Worm (Caenorhabditis elegans) whole organism, midembryonic: Measurements from ENCODE around the gene pgam-5.

ENCODE experiments used
- T22C8.4 ChIP-seq: fragments of 200-800 bp; sonication (Bioruptor generic); IDR thresholded peaks from 2 replicates; pipeline ENCODE4 v1.3.6; 2022; ENCODE audit warnings: missing genetic modification characterization, missing compliant biosample characterization
- cog-1 ChIP-seq: sonication (generic microtip); optimal IDR thresholded peaks from 2 replicates; lab custom pipeline; 2016; ENCODE audit warnings: missing genetic modification characterization, missing compliant biosample characterization
- flt-1 ChIP-seq: fragments of 200-800 bp; sonication (Bioruptor generic); IDR thresholded peaks from 2 replicates; pipeline ENCODE4 v1.3.6; 2022; ENCODE audit warnings: missing genetic modification characterization, missing compliant biosample characterization
- klf-2 ChIP-seq: fragments of 200-800 bp; sonication (Bioruptor generic); conservative IDR thresholded peaks from 2 replicates; pipeline ENCODE4 v1.3.6; 2022; ENCODE audit warnings: missing genetic modification reagents, missing genetic modification characterization, missing compliant biosample characterization
- med-1 ChIP-seq: sonication (generic microtip); optimal IDR thresholded peaks from 2 replicates; lab custom pipeline; 2017; ENCODE audit warnings: missing genetic modification characterization, mild to moderate bottlenecking, missing compliant biosample characterization, antibody characterized with exemption, missing genetic modification reagents; ENCODE audit not compliant: insufficient read depth
- ref-1 ChIP-seq: fragments of 200-800 bp; sonication (Bioruptor generic); conservative IDR thresholded peaks from 2 replicates; pipeline ENCODE4 v1.3.6; 2022; ENCODE audit warnings: missing genetic modification reagents, missing genetic modification characterization, missing compliant biosample characterization
- tab-1 ChIP-seq: fragments of 200-800 bp; sonication (Bioruptor generic); IDR thresholded peaks from 2 replicates; pipeline ENCODE4 v1.3.6; 2022; ENCODE audit warnings: missing genetic modification characterization, missing compliant biosample characterization
- ztf-23 ChIP-seq: fragments of 200-800 bp; sonication (Bioruptor generic); IDR thresholded peaks from 2 replicates; pipeline ENCODE4 v1.3.6; 2022; ENCODE audit warnings: missing genetic modification reagents, missing genetic modification characterization, missing compliant biosample characterization
- ztf-29 ChIP-seq: fragments of 200-800 bp; sonication (Bioruptor generic); IDR thresholded peaks from 2 replicates; pipeline ENCODE4 v1.3.6; 2022; ENCODE audit warnings: missing genetic modification reagents, missing genetic modification characterization, missing compliant biosample characterization

pgam-5 gene

DNA sequence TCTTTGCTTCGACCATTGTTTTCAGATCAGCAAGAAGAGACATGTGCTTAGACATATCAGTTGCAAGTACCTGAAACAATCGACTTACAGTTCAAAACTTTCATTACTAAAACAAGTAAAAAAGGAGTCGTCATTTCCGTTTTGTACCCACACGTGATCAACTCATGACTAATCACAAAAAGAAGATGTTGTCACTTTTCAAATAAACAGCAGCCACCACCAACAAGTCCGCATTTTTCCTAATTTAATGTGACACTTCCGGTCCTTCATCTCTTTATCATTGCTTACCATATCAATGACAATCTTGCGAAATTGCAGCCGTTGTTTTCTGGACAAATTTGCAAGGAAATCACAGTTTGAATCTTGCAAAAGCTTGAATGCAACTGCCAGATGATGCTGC is 30.1 kb upstream of the pgam-5 start:
- no peak for TF ChIP-seq flt-1
- no peak for TF ChIP-seq cog-1 (tag; lab: Kevin White, UChicago)
- TF ChIP-seq tab-1, result no peak
- TF ChIP-seq med-1, result no peak
- TF ChIP-seq klf-2 (GFP tag; lab: Robert Waterston, UW), result no peak
- no peak for TF ChIP-seq ztf-23 (GFP tag; lab: Robert Waterston, UW)
- TF ChIP-seq ztf-29 (GFP tag; lab: Robert Waterston, UW), result no peak
- no peak for TF ChIP-seq ref-1 (GFP tag; lab: Robert Waterston, UW)
- TF ChIP-seq T22C8.4 (GFP tag; lab: Robert Waterston, UW), result no peak

DNA sequence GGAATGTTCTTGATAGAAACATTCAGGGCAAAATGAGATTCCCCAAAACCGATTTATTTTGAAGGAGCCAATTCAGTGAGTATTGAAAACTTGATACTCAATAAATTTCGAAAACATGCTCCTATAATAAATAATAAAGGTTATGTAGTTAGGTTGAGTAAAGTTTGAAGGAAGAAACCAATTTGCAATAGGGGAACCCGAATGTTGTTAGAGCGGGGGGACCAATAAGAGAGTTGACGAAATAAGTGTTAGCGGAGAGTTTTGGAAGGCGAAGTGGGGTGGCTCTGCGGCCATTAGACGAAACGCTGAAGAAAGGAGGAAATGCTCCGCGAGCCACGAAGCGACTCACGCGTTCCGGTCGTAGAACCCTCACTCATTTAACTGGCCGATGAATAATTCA is 26.4 kb upstream of the pgam-5 start:
- no peak for TF ChIP-seq tab-1
- no peak for TF ChIP-seq med-1
- TF ChIP-seq ztf-23 (GFP tag; lab: Robert Waterston, UW), result no peak

DNA sequence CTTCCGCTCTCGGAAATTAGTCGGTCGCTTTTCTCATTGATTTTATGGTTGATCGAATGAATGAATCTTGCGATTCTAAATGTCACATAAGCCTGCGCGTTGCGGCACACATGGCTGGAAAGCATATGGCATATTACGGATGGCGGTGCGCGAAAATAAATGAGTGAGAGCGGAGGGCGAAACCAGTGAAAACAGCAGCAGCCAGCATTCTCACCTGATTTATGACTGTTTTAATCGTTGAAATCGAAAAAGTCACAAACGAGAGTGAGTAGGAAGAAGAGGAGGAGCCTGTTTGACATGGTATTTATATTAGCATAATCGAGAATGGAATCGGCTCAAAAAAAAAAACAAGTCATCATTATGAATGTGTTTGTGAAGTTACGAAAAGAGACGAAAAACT is 25.7 kb upstream of the pgam-5 start:
- TF ChIP-seq ref-1 (GFP tag; lab: Robert Waterston, UW) (no peak), T22C8.4 (GFP tag; lab: Robert Waterston, UW) (no peak), cog-1 (tag; lab: Kevin White, UChicago) (no peak)

DNA sequence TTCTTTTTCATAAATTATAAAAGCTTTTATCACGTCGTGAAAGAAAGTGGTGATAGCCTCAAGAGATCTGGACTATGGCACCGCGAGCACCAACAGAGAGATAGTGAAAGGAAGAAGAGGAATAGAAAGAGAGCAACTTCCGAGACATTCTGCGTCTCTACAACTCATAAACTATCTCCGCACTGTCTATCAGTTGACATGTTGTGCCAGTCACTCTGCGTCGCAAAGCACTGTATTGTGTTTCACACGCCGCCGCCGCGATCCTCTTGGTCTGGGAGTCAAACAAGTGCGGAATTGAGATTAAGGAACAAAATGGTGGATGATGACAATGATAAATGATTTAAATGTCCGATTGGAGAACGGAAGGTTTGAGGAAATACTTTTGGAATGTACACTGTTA is 24.9 kb upstream of the pgam-5 start:
- TF ChIP-seq cog-1 (tag; lab: Kevin White, UChicago) (peak; percentile 40), ztf-23 (GFP tag; lab: Robert Waterston, UW) (no peak)

DNA sequence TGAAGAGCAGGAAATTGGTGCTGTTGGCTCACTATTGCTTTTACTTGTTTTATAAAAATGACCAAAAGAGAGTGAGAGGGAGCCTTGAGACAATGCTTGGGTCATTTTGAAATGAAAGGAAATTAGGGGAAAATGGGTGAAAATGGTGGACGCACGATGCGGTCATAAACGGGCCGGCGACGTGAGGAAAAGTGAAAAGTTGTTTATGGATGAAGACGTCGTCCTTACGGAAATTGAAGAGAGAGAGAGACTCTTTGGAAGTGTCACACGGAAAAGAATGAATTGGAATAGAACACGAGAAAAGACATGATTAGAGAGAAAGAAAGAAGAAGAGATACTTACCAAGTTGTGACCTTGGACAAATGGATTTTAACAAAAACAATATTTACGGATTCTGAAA is 23.0 kb upstream of the pgam-5 start:
- TF ChIP-seq klf-2 (GFP tag; lab: Robert Waterston, UW), result no peak
- no peak for TF ChIP-seq med-1
- no peak for TF ChIP-seq ref-1 (GFP tag; lab: Robert Waterston, UW)
- TF ChIP-seq ztf-29 (GFP tag; lab: Robert Waterston, UW), result no peak
- TF ChIP-seq flt-1, result no peak
- no peak for TF ChIP-seq tab-1
- no peak for TF ChIP-seq ztf-23 (GFP tag; lab: Robert Waterston, UW)
- no peak for TF ChIP-seq cog-1 (tag; lab: Kevin White, UChicago)
- TF ChIP-seq T22C8.4 (GFP tag; lab: Robert Waterston, UW), result no peak

DNA sequence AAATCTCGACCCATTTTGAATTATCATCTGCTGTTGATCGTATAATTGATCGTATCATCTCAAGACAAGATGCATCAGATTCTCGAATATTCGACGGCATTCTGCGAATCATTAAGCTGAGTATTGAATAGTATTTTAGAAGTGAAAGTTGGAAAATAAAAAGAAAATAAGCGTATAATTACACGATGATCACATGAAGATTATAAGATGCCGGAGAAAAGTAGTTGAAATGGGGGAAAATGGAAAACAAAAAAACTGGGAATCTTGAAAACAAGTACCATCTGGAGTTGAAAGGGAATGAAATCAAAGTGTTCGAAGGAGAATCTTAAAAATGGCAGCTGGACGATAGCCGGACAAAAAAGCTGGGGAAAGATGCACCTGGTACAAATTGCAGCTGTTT is 21.9 kb upstream of the pgam-5 start, which contains the start of gene R07G3.8:
R07G3.8 (minus strand) TSS at position 101 of the 400 bp plus-strand sequence.
- TF ChIP-seq med-1 (no peak), ztf-29 (GFP tag; lab: Robert Waterston, UW) (no peak), klf-2 (GFP tag; lab: Robert Waterston, UW) (no peak), T22C8.4 (GFP tag; lab: Robert Waterston, UW) (no peak), flt-1 (no peak), cog-1 (tag; lab: Kevin White, UChicago) (no peak)

DNA sequence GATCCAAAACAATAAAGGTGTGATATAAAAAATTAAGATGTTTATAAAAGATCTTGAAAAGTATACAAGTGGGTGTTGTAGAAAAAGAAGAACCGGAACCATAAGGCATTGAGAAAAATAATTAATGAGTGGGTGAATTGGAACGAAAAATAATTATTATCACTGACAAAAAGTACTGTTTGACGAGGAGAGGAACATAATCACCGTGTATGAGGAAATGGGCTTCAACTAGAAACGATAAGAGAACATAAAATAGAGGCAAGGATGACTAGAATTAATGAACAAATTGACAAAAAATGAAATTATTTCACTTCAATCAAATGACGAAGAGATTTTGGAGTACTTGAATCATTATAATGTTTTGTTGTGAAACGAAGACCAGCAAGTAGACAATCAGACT is 19.7 kb upstream of the pgam-5 start:
- no peak for TF ChIP-seq T22C8.4 (GFP tag; lab: Robert Waterston, UW)
- TF ChIP-seq med-1, result no peak
- TF ChIP-seq ztf-29 (GFP tag; lab: Robert Waterston, UW), result no peak
- TF ChIP-seq tab-1, result no peak
- TF ChIP-seq ref-1 (GFP tag; lab: Robert Waterston, UW), result no peak
- TF ChIP-seq klf-2 (GFP tag; lab: Robert Waterston, UW), result no peak
- no peak for TF ChIP-seq flt-1
- no peak for TF ChIP-seq ztf-23 (GFP tag; lab: Robert Waterston, UW)
- no peak for TF ChIP-seq cog-1 (tag; lab: Kevin White, UChicago)

DNA sequence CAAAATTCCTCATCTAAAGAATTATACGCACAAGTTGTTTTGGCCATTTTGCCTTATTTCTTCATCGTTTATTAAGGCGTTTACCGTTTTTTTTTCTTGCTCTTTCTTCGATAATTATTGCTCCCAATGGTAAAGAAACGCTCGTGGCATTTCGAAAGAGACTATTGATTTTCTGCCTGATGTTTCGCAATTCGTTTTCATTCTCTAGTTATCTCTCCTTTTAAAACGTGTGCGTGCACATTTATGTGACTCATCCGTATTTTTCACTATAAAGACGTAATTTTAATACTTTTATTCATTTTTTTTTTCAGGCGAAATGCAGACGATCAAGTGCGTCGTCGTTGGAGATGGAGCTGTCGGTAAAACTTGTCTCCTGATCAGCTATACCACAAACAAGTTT is 17.6 kb upstream of the pgam-5 start, which contains the start of gene cdc-42:
cdc-42 (plus strand) TSS at position 312 of the 400 bp plus-strand sequence.
- no peak for TF ChIP-seq ztf-23 (GFP tag; lab: Robert Waterston, UW)
- no peak for TF ChIP-seq klf-2 (GFP tag; lab: Robert Waterston, UW)
- no peak for TF ChIP-seq cog-1 (tag; lab: Kevin White, UChicago)
- no peak for TF ChIP-seq flt-1
- no peak for TF ChIP-seq ztf-29 (GFP tag; lab: Robert Waterston, UW)
- no peak for TF ChIP-seq med-1

DNA sequence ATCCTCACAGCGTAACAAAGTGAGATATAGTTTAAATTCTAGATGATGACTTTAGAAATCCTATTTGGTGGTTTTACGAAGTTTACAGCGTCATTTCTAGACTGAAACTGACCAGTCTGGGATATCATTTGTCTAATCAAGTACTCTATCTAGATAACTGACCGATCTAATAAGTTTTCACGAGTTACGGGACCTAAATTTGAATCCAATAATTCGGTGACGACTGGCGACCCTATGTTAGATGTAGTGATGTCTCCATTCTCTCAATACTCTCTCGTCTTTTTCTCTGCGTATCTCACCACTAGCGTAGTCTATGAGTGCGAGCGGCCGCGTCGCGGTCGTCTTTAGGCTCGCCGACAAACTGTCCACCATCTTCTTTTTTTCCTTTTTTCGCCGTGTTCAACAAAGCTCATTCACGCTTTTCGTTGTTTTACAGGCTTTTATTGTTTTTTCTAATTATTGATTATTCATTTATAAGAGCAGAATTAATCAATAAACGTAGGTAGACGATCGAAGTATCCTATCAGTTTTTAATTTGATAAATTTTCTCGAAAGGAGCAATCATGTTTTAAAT is 16.9 kb upstream of the pgam-5 start:
- TF ChIP-seq klf-2 (GFP tag; lab: Robert Waterston, UW), result no peak
- peak; percentile 43; the same call in 1 of the 2 replicates for TF ChIP-seq T22C8.4 (GFP tag; lab: Robert Waterston, UW)

DNA sequence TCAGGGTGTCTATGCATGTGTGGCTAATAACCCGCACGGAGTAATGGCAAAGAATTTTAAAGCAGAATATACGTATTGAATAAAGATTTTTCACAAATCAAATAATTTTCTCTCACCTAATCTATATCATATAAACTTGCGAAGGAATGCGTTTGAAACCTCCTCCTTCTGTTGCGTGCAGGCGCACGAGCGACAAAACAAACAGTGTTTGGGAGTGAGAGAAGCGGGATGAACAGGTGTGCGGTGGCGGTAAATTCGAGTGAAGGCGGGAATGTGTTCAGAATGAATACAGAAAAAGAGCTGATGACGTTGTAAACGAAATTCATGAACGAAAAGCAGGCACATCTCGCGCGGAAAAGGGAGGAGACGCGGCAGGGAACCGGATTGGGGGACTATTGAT is 15.8 kb upstream of the pgam-5 start:
- TF ChIP-seq klf-2 (GFP tag; lab: Robert Waterston, UW), result no peak
- TF ChIP-seq tab-1, result no peak
- TF ChIP-seq med-1, result no peak
- TF ChIP-seq flt-1, result 0 out of 2 replicates have a peak, but pooled peaks have one; percentile 47
- TF ChIP-seq cog-1 (tag; lab: Kevin White, UChicago), result no peak
- no peak for TF ChIP-seq ztf-29 (GFP tag; lab: Robert Waterston, UW)
- TF ChIP-seq ref-1 (GFP tag; lab: Robert Waterston, UW), result no peak
- TF ChIP-seq T22C8.4 (GFP tag; lab: Robert Waterston, UW), result no peak
- 0 out of 2 replicates have a peak, but pooled peaks have one; percentile 58 for TF ChIP-seq ztf-23 (GFP tag; lab: Robert Waterston, UW)

DNA sequence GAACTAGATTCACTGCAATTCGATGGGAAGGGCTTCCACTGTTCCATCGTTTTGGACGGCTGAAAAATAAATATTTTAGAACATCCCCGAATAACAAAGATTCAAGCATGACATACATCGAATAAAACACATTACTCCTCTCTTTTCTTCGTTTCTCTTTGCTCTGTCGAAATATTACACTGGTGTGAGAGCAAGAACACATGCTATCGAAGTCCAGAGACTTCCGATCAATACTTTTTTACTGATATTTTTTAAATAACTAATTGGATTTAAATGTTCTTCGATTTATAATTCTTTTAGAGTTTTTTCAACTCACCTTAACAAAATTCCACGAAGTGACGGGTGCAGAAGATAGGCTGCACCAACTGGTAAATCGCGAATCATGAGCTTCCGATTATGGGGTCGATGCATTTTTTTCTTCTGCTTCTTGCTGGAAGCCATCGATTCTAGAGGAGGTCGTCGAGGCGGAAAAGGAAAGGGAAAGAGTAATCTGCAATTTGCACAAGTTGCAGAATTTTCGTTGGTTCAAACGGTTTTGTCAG is 14.8 kb upstream of the pgam-5 start, which contains the start of the genes oig-4 and R07G3.7:
oig-4 (plus strand) TSS at position 301 of the 542 bp plus-strand sequence.
R07G3.7 (minus strand) TSS at position 492 of the 542 bp plus-strand sequence.
- no peak for TF ChIP-seq flt-1
- TF ChIP-seq ref-1 (GFP tag; lab: Robert Waterston, UW), result no peak
- TF ChIP-seq ztf-23 (GFP tag; lab: Robert Waterston, UW), result no peak
- TF ChIP-seq tab-1, result no peak
